Fruit fly (Drosophila melanogaster) whole organism, prepupa: ENCODE data around the gene ft.

Source experiments
- CG10669 ChIP-seq: fragments of 200-800 bp; sonication (Bioruptor generic); optimal IDR thresholded peaks from 3 replicates; lab custom pipeline; 2018; ENCODE audit warnings: missing biosample characterization, mild to moderate bottlenecking, missing genetic modification characterization, moderate library complexity
- CG6854 ChIP-seq: fragments of 200-800 bp; sonication (Bioruptor generic); optimal IDR thresholded peaks from 2 replicates; lab custom pipeline; 2017; ENCODE audit warnings: missing biosample characterization, mild to moderate bottlenecking, missing genetic modification characterization
- OdsH ChIP-seq: fragments of 200-800 bp; sonication (Bioruptor generic); optimal IDR thresholded peaks from 3 replicates; lab custom pipeline; 2016; ENCODE audit warnings: missing biosample characterization, missing genetic modification characterization
- Sox14 ChIP-seq: fragments of 200-800 bp; sonication (Bioruptor generic); optimal IDR thresholded peaks from 3 replicates; lab custom pipeline; 2016; ENCODE audit warnings: missing biosample characterization, missing genetic modification characterization
- achi ChIP-seq: fragments of 200-800 bp; sonication (Bioruptor generic); optimal IDR thresholded peaks from 3 replicates; lab custom pipeline; 2016; ENCODE audit warnings: missing biosample characterization, missing genetic modification characterization

dm6 chr2L:4166034-4166433 lies 55.6 kb downstream of the ft start, which contains the start of gene Or24a:
- TF ChIP-seq OdsH (GFP tag; lab: Kevin White, UChicago) (no peak), Sox14 (GFP tag; lab: Kevin White, UChicago) (no peak), CG10669 (GFP tag; lab: Kevin White, UChicago) (no peak), CG6854 (GFP tag; lab: Kevin White, UChicago) (no peak), achi (no peak)
